Fruit fly (Drosophila melanogaster) whole organism, embryonic: ENCODE data around the gene spz5.

ENCODE experiments used
- CG18262 ChIP-seq: fragments of 200-800 bp; optimal IDR thresholded peaks from 3 replicates; lab custom pipeline; 2019; ENCODE audit warnings: missing biosample characterization, mild to moderate bottlenecking, missing genetic modification characterization, moderate library complexity
- CG3065 ChIP-seq: fragments of 200-800 bp; sonication (Bioruptor generic); optimal IDR thresholded peaks from 2 replicates; lab custom pipeline; 2016; ENCODE audit warnings: missing biosample characterization, missing genetic modification characterization
- CG7372 ChIP-seq: fragments of 200-800 bp; sonication (Bioruptor generic); IDR thresholded peaks from 2 replicates; pipeline ENCODE4 v1.3.6; 2022; ENCODE audit warnings: missing biosample characterization, missing genetic modification characterization
- CG8089 ChIP-seq: fragments of 200-800 bp; sonication (Bioruptor generic); optimal IDR thresholded peaks from 3 replicates; lab custom pipeline; 2016; ENCODE audit warnings: missing biosample characterization, missing genetic modification characterization
- CG9437 ChIP-seq: fragments of 200-800 bp; sonication (Bioruptor generic); optimal IDR thresholded peaks from 2 replicates; lab custom pipeline; 2018; ENCODE audit warnings: missing biosample characterization, mild to moderate bottlenecking, missing genetic modification characterization
- Sin3A ChIP-seq: fragments of >200 bp; optimal IDR thresholded peaks from 2 replicates; lab custom pipeline; 2018
- bab2 ChIP-seq: fragments of 200-800 bp; sonication (Bioruptor generic); optimal IDR thresholded peaks from 2 replicates; lab custom pipeline; 2016; ENCODE audit warnings: missing biosample characterization, missing genetic modification characterization
- danr ChIP-seq: fragments of 200-800 bp; sonication (Bioruptor generic); IDR thresholded peaks from 2 replicates; pipeline ENCODE4 v1.3.6; 2022; ENCODE audit warnings: missing biosample characterization, missing genetic modification characterization
- insv ChIP-seq, 2 experiments: fragments of 200-800 bp; sonication (Bioruptor generic); optimal IDR thresholded peaks; 3 replicates each; lab custom pipeline; 2016 to 2018; ENCODE audit warnings: missing biosample characterization in 2 of 2, missing genetic modification characterization in 2 of 2
- lilli ChIP-seq: fragments of 200-800 bp; sonication (Bioruptor generic); optimal IDR thresholded peaks from 3 replicates; lab custom pipeline; 2016; ENCODE audit warnings: missing biosample characterization, missing genetic modification characterization
- phol ChIP-seq: fragments of 200-800 bp; sonication (Bioruptor generic); optimal IDR thresholded peaks from 3 replicates; lab custom pipeline; 2018; ENCODE audit warnings: missing biosample characterization, mild to moderate bottlenecking, missing genetic modification characterization, moderate library complexity

DNA sequence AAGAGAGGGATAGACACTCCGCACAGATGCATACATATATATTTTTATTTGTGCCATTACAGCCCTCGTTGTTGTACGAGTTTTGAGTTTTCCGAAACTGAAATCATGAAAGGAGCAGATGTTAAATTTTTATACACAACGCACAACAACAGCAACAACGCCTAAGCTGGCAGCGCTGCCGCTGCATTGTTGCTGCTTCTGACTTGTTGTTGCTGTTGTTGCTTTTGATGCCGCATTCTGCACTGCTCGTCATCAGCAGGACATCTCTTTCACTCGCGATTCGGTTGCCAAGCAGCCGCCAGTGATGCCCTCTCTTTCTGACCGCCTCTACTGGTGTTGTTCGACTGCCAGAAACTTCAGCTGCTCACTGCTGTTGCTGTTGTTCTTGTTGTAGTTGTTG, 10.4 kb downstream of the spz5 start:
- TF ChIP-seq Sin3A = no peak
- TF ChIP-seq CG8089 (GFP tag; lab: Kevin White, UChicago) = no peak
- no peak for TF ChIP-seq phol (tag; lab: Kevin White, UChicago)
- TF ChIP-seq CG18262 (tag; lab: Kevin White, UChicago) = no peak
- TF ChIP-seq CG3065 (GFP tag; lab: Kevin White, UChicago) = no peak
- TF ChIP-seq bab2 = no peak
- no peak for TF ChIP-seq insv (GFP tag; optimal IDR thresholded peaks at IDR 0.05; lab: Kevin White, UChicago)
- TF ChIP-seq CG9437 (GFP tag; lab: Kevin White, UChicago) = no peak
- no peak for TF ChIP-seq CG7372
- no peak for TF ChIP-seq danr (GFP tag; lab: Robert Waterston, UW)
- TF ChIP-seq lilli (GFP tag; lab: Kevin White, UChicago) = no peak
